Worm (Caenorhabditis elegans): ENCODE data around the gene lad-2.

Gene lad-2

ce11 chrIV:2990519-2990918 is 12.2 kb upstream of the lad-2 start (continued):
- TF ChIP-seq lir-3 (tag; optimal IDR thresholded peaks at IDR 0.05; ENCODE audit: poor library complexity) (no peak), dpl-1 (GFP tag; optimal IDR thresholded peaks at IDR 0.05) (no peak), nhr-90 (tag; optimal IDR thresholded peaks at IDR 0.05; ENCODE audit: poor library complexity) (no peak), egl-13 (tag; optimal IDR thresholded peaks at IDR 0.05) (peak; percentile 42), ztf-4 (tag; optimal IDR thresholded peaks at IDR 0.05) (no peak), zip-4 (GFP tag; optimal IDR thresholded peaks at IDR 0.05) (no peak), nhr-20 (tag; optimal IDR thresholded peaks at IDR 0.05) (peak; percentile 8), mdl-1 (tag; optimal IDR thresholded peaks at IDR 0.05) (peak in 1 of 2 experiments; percentile 20), nhr-12 (tag; optimal IDR thresholded peaks at IDR 0.05) (no peak), aly-2 (tag; optimal IDR thresholded peaks at IDR 0.05) (no peak), lin-13 (GFP tag; optimal IDR thresholded peaks at IDR 0.05) (no peak), sox-4 (tag; optimal IDR thresholded peaks at IDR 0.05) (no peak), ceh-90 (tag; optimal IDR thresholded peaks at IDR 0.05) (no peak), unc-98 (GFP tag; IDR thresholded peaks at IDR 0.05) (no peak), hlh-4 (tag; optimal IDR thresholded peaks at IDR 0.05) (no peak), skn-1 (tag; optimal IDR thresholded peaks at IDR 0.05) (peak; percentile 39), pqm-1 (tag; optimal IDR thresholded peaks at IDR 0.05) (no peak), F16B12.6 (tag; optimal IDR thresholded peaks at IDR 0.05) (no peak), xbp-1 (tag; optimal IDR thresholded peaks at IDR 0.05) (peak; percentile 19), ceh-88 (GFP tag; IDR thresholded peaks at IDR 0.05) (no peak), swsn-7 (tag; optimal IDR thresholded peaks at IDR 0.05) (peak; percentile 36)

- TF ChIP-seq irx-1 (tag; optimal IDR thresholded peaks at IDR 0.05) (peak; percentile 18), efl-1 (optimal IDR thresholded peaks at IDR 0.05) (no peak), efl-1 (GFP tag; optimal IDR thresholded peaks at IDR 0.05 in 1 of 2) (peak in 1 of 2 experiments; percentile 85), lir-3 (tag; optimal IDR thresholded peaks at IDR 0.05; ENCODE audit: poor library complexity) (no peak), jun-1 (tag; optimal IDR thresholded peaks at IDR 0.05) (no peak)
These were observed 8.4 kb upstream of the lad-2 start for ce11 chrIV:2986720-2987119.

ce11 chrIV:2982443-2982842 is 4.2 kb upstream of the lad-2 start:
- TF ChIP-seq lin-13 (GFP tag; optimal IDR thresholded peaks at IDR 0.05) (no peak), aha-1 (tag; optimal IDR thresholded peaks at IDR 0.05) (no peak), hlh-17 (GFP tag; optimal IDR thresholded peaks at IDR 0.05; ENCODE audit: borderline replicate concordance) (no peak), elt-3 (tag; optimal IDR thresholded peaks at IDR 0.05) (no peak), vab-15 (tag; optimal IDR thresholded peaks at IDR 0.05) (no peak), grh-1 (GFP tag; IDR thresholded peaks at IDR 0.05) (no peak), ces-1 (GFP tag; optimal IDR thresholded peaks at IDR 0.05) (peak; percentile 24), tlp-1 (tag; optimal IDR thresholded peaks at IDR 0.05) (no peak), unc-62 (GFP tag; optimal IDR thresholded peaks at IDR 0.05) (no peak), C34B4.2 (tag; optimal IDR thresholded peaks at IDR 0.05) (no peak), lin-14 (GFP tag; optimal IDR thresholded peaks at IDR 0.05) (peak; percentile 61), sup-37 (GFP tag; optimal IDR thresholded peaks at IDR 0.05) (no peak)

- TF ChIP-seq lsy-2 (tag; optimal IDR thresholded peaks at IDR 0.05) (no peak), lin-39 (tag; optimal IDR thresholded peaks at IDR 0.05) (no peak), ceh-8 (GFP tag; optimal IDR thresholded peaks at IDR 0.05) (no peak), C04F5.9 (tag; optimal IDR thresholded peaks at IDR 0.05) (no peak), rnt-1 (tag; optimal IDR thresholded peaks at IDR 0.05) (no peak), hpl-2 (GFP tag; optimal IDR thresholded peaks at IDR 0.05) (no peak), hlh-4 (tag; optimal IDR thresholded peaks at IDR 0.05) (no peak), mep-1 (tag; optimal IDR thresholded peaks at IDR 0.05) (no peak), grh-1 (GFP tag; IDR thresholded peaks at IDR 0.05) (no peak), ztf-4 (tag; optimal IDR thresholded peaks at IDR 0.05) (no peak)
These were observed 7.2 kb downstream of the lad-2 start for ce11 chrIV:2971060-2971459.

All from whole organism, L1 larva.